Fruit fly (Drosophila melanogaster) whole organism, wandering third instar larva: ENCODE measurements around the gene red.

Source experiments
- Abd-B ChIP-seq: fragments of >200 bp; optimal IDR thresholded peaks from 2 replicates; lab custom pipeline; 2017; ENCODE audit warnings: missing biosample characterization, missing genetic modification characterization
- CG32264 ChIP-seq: fragments of 200-800 bp; sonication (Bioruptor generic); optimal IDR thresholded peaks from 2 replicates; lab custom pipeline; 2016; ENCODE audit warnings: missing biosample characterization, missing genetic modification characterization
- CG9705 ChIP-seq: fragments of 200-800 bp; sonication (Bioruptor generic); optimal IDR thresholded peaks from 2 replicates; lab custom pipeline; 2018; ENCODE audit warnings: missing biosample characterization, mild to moderate bottlenecking, missing genetic modification characterization
- CrebA ChIP-seq: fragments of 200-800 bp; sonication (Bioruptor generic); optimal IDR thresholded peaks from 2 replicates; lab custom pipeline; 2016; ENCODE audit warnings: missing biosample characterization, mild to moderate bottlenecking, missing genetic modification characterization, borderline replicate concordance
- Dfd ChIP-seq: fragments of >200 bp; optimal IDR thresholded peaks from 2 replicates; lab custom pipeline; 2017; ENCODE audit warnings: missing biosample characterization, missing genetic modification characterization
- Dif ChIP-seq: fragments of 200-275, 200-300 bp; sonication (Bioruptor generic); optimal IDR thresholded peaks from 2 replicates; lab custom pipeline; 2018; ENCODE audit warnings: missing biosample characterization, missing genetic modification characterization; ENCODE audit not compliant: partially characterized antibody
- HLH106 ChIP-seq: fragments of 200-800 bp; optimal IDR thresholded peaks from 3 replicates; lab custom pipeline; 2019; ENCODE audit warnings: missing biosample characterization, mild to moderate bottlenecking, missing genetic modification characterization, moderate library complexity
- Hnf4 ChIP-seq: fragments of 200-800 bp; sonication (Bioruptor generic); optimal IDR thresholded peaks from 2 replicates; lab custom pipeline; 2016; ENCODE audit warnings: missing biosample characterization, mild to moderate bottlenecking, missing genetic modification characterization
- Hr78 ChIP-seq: fragments of >200 bp; optimal IDR thresholded peaks from 2 replicates; lab custom pipeline; 2017; ENCODE audit warnings: missing biosample characterization, missing genetic modification characterization
- Hr83 ChIP-seq: fragments of 200-300 bp; sonication (Bioruptor generic); optimal IDR thresholded peaks from 2 replicates; lab custom pipeline; 2016; ENCODE audit warnings: missing biosample characterization, mild to moderate bottlenecking, missing genetic modification characterization, moderate library complexity; ENCODE audit not compliant: poor library complexity, severe bottlenecking
- Myc ChIP-seq: fragments of >200 bp; optimal IDR thresholded peaks from 2 replicates; lab custom pipeline; 2017
- N ChIP-seq: fragments of >200 bp; optimal IDR thresholded peaks from 2 replicates; lab custom pipeline; 2018; ENCODE audit warnings: missing biosample characterization, missing external identifiers, missing genetic modification characterization
- OdsH ChIP-seq: fragments of 200-800 bp; sonication (Bioruptor generic); optimal IDR thresholded peaks from 2 replicates; lab custom pipeline; 2016; ENCODE audit warnings: missing biosample characterization, mild to moderate bottlenecking, missing genetic modification characterization
- Rel ChIP-seq, 2 experiments: fragments of 200-800 bp; sonication (Bioruptor generic) in 1 of 2; optimal IDR thresholded peaks; 2 replicates in 1 of 2; 3 replicates in 1 of 2; lab custom pipeline; 2016 to 2019; ENCODE audit warnings: mild to moderate bottlenecking in 2 of 2, missing biosample characterization in 2 of 2, missing genetic modification characterization in 2 of 2, moderate library complexity in 1 of 2
- Sp1 ChIP-seq: fragments of 200-800 bp; sonication (Bioruptor generic); optimal IDR thresholded peaks from 3 replicates; lab custom pipeline; 2019; ENCODE audit warnings: missing biosample characterization, mild to moderate bottlenecking, missing genetic modification characterization, moderate library complexity
- Vsx2 ChIP-seq: fragments of 200-300, 225-300 bp; sonication (Bioruptor generic); optimal IDR thresholded peaks from 2 replicates; lab custom pipeline; 2018; ENCODE audit warnings: missing biosample characterization, missing genetic modification characterization; ENCODE audit not compliant: partially characterized antibody
- br ChIP-seq: fragments of 200-800 bp; sonication (Bioruptor generic); optimal IDR thresholded peaks from 2 replicates; lab custom pipeline; 2016; ENCODE audit warnings: missing biosample characterization, missing genetic modification characterization
- brk ChIP-seq: fragments of 200-800 bp; sonication (Bioruptor generic); optimal IDR thresholded peaks from 2 replicates; lab custom pipeline; 2016; ENCODE audit warnings: missing biosample characterization, mild to moderate bottlenecking, missing genetic modification characterization
- dmrt93B ChIP-seq: fragments of 200-800 bp; sonication (Bioruptor generic); optimal IDR thresholded peaks from 2 replicates; lab custom pipeline; 2018; ENCODE audit warnings: missing biosample characterization, mild to moderate bottlenecking, missing genetic modification characterization
- dsf ChIP-seq: sonication (Bioruptor generic); optimal IDR thresholded peaks from 2 replicates; lab custom pipeline; 2016; ENCODE audit warnings: missing biosample characterization, missing genetic modification characterization, borderline replicate concordance
- ey ChIP-seq: fragments of 200-800 bp; sonication (Bioruptor generic); optimal IDR thresholded peaks from 2 replicates; lab custom pipeline; 2016; ENCODE audit warnings: missing biosample characterization, missing genetic modification characterization
- foxo ChIP-seq, 2 experiments: fragments of 200-800 bp; sonication (Bioruptor generic); optimal IDR thresholded peaks; 2 replicates in 1 of 2; 3 replicates in 1 of 2; lab custom pipeline; 2016 to 2017; ENCODE audit warnings: missing biosample characterization in 2 of 2, missing genetic modification characterization in 2 of 2
- fru ChIP-seq: fragments of 200-800 bp; sonication (Bioruptor generic); optimal IDR thresholded peaks from 3 replicates; lab custom pipeline; 2016; ENCODE audit warnings: missing biosample characterization, mild to moderate bottlenecking, missing genetic modification characterization
- h ChIP-seq: fragments of 200-800 bp; sonication (Bioruptor generic); optimal IDR thresholded peaks from 3 replicates; lab custom pipeline; 2016; ENCODE audit warnings: missing biosample characterization, mild to moderate bottlenecking, missing genetic modification characterization
- jim ChIP-seq: fragments of 175-275, 200-325 bp; sonication (Bioruptor generic); optimal IDR thresholded peaks from 2 replicates; lab custom pipeline; 2016; ENCODE audit warnings: missing biosample characterization, mild to moderate bottlenecking, missing genetic modification characterization
- lola ChIP-seq: fragments of >200 bp; optimal IDR thresholded peaks from 2 replicates; lab custom pipeline; 2017; ENCODE audit warnings: missing biosample characterization, missing genetic modification characterization
- pan ChIP-seq: fragments of >200 bp; optimal IDR thresholded peaks from 2 replicates; lab custom pipeline; 2017
- psq ChIP-seq: fragments of 200-800 bp; sonication (Bioruptor generic); optimal IDR thresholded peaks from 3 replicates; lab custom pipeline; 2017; ENCODE audit warnings: missing biosample characterization, mild to moderate bottlenecking, missing genetic modification characterization, moderate library complexity
- rgr ChIP-seq: fragments of 200-800 bp; sonication (Bioruptor generic); optimal IDR thresholded peaks from 3 replicates; lab custom pipeline; 2016; ENCODE audit warnings: missing biosample characterization, mild to moderate bottlenecking, missing genetic modification characterization
- sage ChIP-seq: fragments of 200-800 bp; sonication (Bioruptor generic); optimal IDR thresholded peaks from 2 replicates; lab custom pipeline; 2016; ENCODE audit warnings: missing biosample characterization, mild to moderate bottlenecking, missing genetic modification characterization
- sv ChIP-seq: fragments of 200-800 bp; sonication (Bioruptor generic); optimal IDR thresholded peaks from 3 replicates; lab custom pipeline; 2016; ENCODE audit warnings: missing biosample characterization, missing genetic modification characterization
- tai ChIP-seq: sonication (Bioruptor generic); optimal IDR thresholded peaks from 2 replicates; lab custom pipeline; 2016; ENCODE audit warnings: missing biosample characterization, missing genetic modification characterization
- usp ChIP-seq: fragments of >200 bp; optimal IDR thresholded peaks from 2 replicates; lab custom pipeline; 2017; ENCODE audit warnings: missing biosample characterization, missing genetic modification characterization
- woc ChIP-seq: sonication (Bioruptor generic); optimal IDR thresholded peaks from 2 replicates; lab custom pipeline; 2016; ENCODE audit warnings: missing biosample characterization, mild to moderate bottlenecking, missing genetic modification characterization

The red gene

dm6 chr3R:14245371-14245770, 43.5 kb upstream of the red start, which contains the start of gene CG9616:
TSS of gene CG9616 (minus strand) at chr3R:14245471.
- TF ChIP-seq N (no peak), HLH106 (tag; lab: Kevin White, UChicago) (no peak), Sp1 (GFP tag; lab: Kevin White, UChicago) (no peak), sage (GFP tag; lab: Kevin White, UChicago) (no peak), tai (no peak), Dif (GFP tag; lab: Kevin White, UChicago) (no peak), ey (no peak), brk (GFP tag; lab: Kevin White, UChicago) (no peak)

- no peak for TF ChIP-seq Myc (lab: Kevin White, UChicago)
- TF ChIP-seq usp (GFP tag; lab: Kevin White, UChicago) = no peak
- TF ChIP-seq Rel (GFP tag; optimal IDR thresholded peaks at IDR 0.05; lab: Kevin White, UChicago) = no peak
- TF ChIP-seq Rel (tag; optimal IDR thresholded peaks at IDR 0.05; lab: Kevin White, UChicago) = no peak
- no peak for TF ChIP-seq dsf
- TF ChIP-seq sv (GFP tag; lab: Kevin White, UChicago) = no peak
- no peak for TF ChIP-seq woc (GFP tag; lab: Kevin White, UChicago)
- no peak for TF ChIP-seq Hr83 (GFP tag; lab: Kevin White, UChicago)
- no peak for TF ChIP-seq ey
- no peak for TF ChIP-seq brk (GFP tag; lab: Kevin White, UChicago)
- no peak for TF ChIP-seq foxo (GFP tag; optimal IDR thresholded peaks at IDR 0.05; lab: Kevin White, UChicago)
- no peak for TF ChIP-seq fru (GFP tag; lab: Kevin White, UChicago)
- no peak for TF ChIP-seq lola (GFP tag; lab: Kevin White, UChicago)
- no peak for TF ChIP-seq br
- TF ChIP-seq pan (lab: Kevin White, UChicago) = no peak
- TF ChIP-seq OdsH (GFP tag; lab: Kevin White, UChicago) = no peak
These were observed 33.1 kb upstream of the red start, which contains the start of gene CG43179 for dm6 chr3R:14255808-14256207. TSS of gene CG43179 (plus strand) at chr3R:14256108.

- TF ChIP-seq usp (GFP tag; lab: Kevin White, UChicago) = no peak
- peak; percentile 31 for TF ChIP-seq sage (GFP tag; lab: Kevin White, UChicago)
These were observed 29.1 kb upstream of the red start, which contains the start of gene MetRS-m for dm6 chr3R:14259821-14260220. TSS of gene MetRS-m (minus strand) at chr3R:14259991.

DNA sequence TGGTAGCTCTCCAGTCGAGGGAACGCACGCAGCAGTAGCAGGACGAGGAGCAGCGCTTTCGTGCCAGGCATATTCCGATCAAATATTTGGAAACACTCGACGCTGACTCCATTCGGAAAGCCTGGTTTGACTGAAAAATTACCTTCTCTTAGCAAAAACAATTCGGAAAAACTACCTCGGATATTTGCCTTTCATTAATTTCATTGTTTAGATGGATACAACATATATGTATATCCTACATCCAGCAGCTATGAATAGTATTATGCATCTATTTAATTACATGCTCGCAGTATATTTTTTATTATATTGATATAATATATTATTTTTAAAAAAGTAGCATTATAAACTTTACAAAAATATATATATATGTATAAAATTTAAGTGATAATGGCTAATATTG, 27.8 kb upstream of the red start, which contains the start of gene CG14840:
Gene CG14840 (minus strand): TSS at position 101 of the 400 bp plus-strand sequence.
- TF ChIP-seq jim (GFP tag; lab: Kevin White, UChicago) (no peak), Dfd (GFP tag; lab: Kevin White, UChicago) (no peak), dsf (no peak), lola (GFP tag; lab: Kevin White, UChicago) (no peak), foxo (GFP tag; optimal IDR thresholded peaks at IDR 0.05; lab: Kevin White, UChicago) (no peak), psq (GFP tag; lab: Kevin White, UChicago) (no peak), Abd-B (GFP tag; lab: Kevin White, UChicago) (no peak), Rel (GFP tag; optimal IDR thresholded peaks at IDR 0.05; lab: Kevin White, UChicago) (no peak), Rel (tag; optimal IDR thresholded peaks at IDR 0.05; lab: Kevin White, UChicago) (no peak), dmrt93B (GFP tag; lab: Kevin White, UChicago) (no peak), CG32264 (GFP tag; lab: Kevin White, UChicago) (no peak), Vsx2 (no peak), rgr (no peak)

DNA sequence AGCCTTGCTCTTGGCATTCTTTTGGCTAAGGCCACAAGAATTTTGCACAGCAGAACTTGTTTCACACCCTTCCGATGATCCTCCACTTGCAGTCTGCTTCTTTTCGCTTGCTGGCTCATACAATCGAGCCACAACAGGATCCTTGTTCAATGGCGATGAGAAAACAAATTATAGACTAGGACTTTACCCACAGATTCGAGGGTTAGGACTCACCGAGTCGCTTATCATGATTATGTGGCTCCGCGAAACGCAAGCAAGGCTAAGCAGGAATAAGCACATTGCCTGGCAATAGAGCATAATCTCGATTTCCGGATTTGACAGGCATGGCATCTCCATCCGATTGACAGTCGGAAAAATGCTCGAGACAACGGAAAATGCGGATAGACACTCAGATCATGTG, 26.8 kb upstream of the red start, which contains the start of the genes CG14839 and CG14841:
Gene CG14839 (plus strand): TSS at position 301 of the 400 bp plus-strand sequence.
Gene CG14841 (minus strand): TSS at position 332 of the 400 bp plus-strand sequence.
- TF ChIP-seq usp (GFP tag; lab: Kevin White, UChicago) (no peak), Rel (GFP tag; optimal IDR thresholded peaks at IDR 0.05; lab: Kevin White, UChicago) (no peak), Rel (tag; optimal IDR thresholded peaks at IDR 0.05; lab: Kevin White, UChicago) (no peak), Hr83 (GFP tag; lab: Kevin White, UChicago) (no peak), h (no peak), fru (GFP tag; lab: Kevin White, UChicago) (no peak), jim (GFP tag; lab: Kevin White, UChicago) (no peak), rgr (no peak), dmrt93B (GFP tag; lab: Kevin White, UChicago) (no peak), Sp1 (GFP tag; lab: Kevin White, UChicago) (no peak), sage (GFP tag; lab: Kevin White, UChicago) (no peak), woc (GFP tag; lab: Kevin White, UChicago) (no peak), OdsH (GFP tag; lab: Kevin White, UChicago) (no peak), pan (lab: Kevin White, UChicago) (no peak), CG9705 (GFP tag; lab: Kevin White, UChicago) (no peak), Hr78 (no peak), tai (no peak), Hnf4 (no peak), CrebA (GFP tag; lab: Kevin White, UChicago) (no peak), sv (GFP tag; lab: Kevin White, UChicago) (no peak)
